Fruit fly (Drosophila melanogaster) whole organism, embryonic: ENCODE measurements around the gene Dcps.

ENCODE experiments used
- CG13296 ChIP-seq: fragments of 200-800 bp; sonication (Bioruptor generic); optimal IDR thresholded peaks from 3 replicates; lab custom pipeline; 2018; ENCODE audit warnings: missing biosample characterization, mild to moderate bottlenecking, missing genetic modification characterization
- CG17829 ChIP-seq: fragments of 200-800 bp; optimal IDR thresholded peaks from 2 replicates; lab custom pipeline; 2019; ENCODE audit warnings: missing biosample characterization, mild to moderate bottlenecking, missing genetic modification characterization, moderate library complexity
- Lhr ChIP-seq: fragments of 200-800 bp; sonication (Bioruptor generic); optimal IDR thresholded peaks from 3 replicates; lab custom pipeline; 2017; ENCODE audit warnings: mild to moderate bottlenecking, missing biosample characterization, missing genetic modification reagents, missing genetic modification characterization
- chinmo ChIP-seq: fragments of 200-800 bp; sonication (Bioruptor generic); IDR thresholded peaks from 4 replicates; pipeline ENCODE4 v1.3.6; 2022; ENCODE audit warnings: missing biosample characterization, missing genetic modification characterization; ENCODE audit not compliant: partially characterized antibody
- dimm ChIP-seq: fragments of 200-800 bp; sonication (Bioruptor generic); IDR thresholded peaks from 2 replicates; pipeline ENCODE4 v1.3.6; 2022; ENCODE audit warnings: missing biosample characterization, missing genetic modification characterization
- fd3F ChIP-seq: fragments of 200-800 bp; sonication (Bioruptor generic); optimal IDR thresholded peaks from 2 replicates; lab custom pipeline; 2018; ENCODE audit warnings: missing biosample characterization, mild to moderate bottlenecking, missing genetic modification characterization, moderate library complexity
- mirr ChIP-seq: fragments of 200-800 bp; sonication (Bioruptor generic); optimal IDR thresholded peaks from 3 replicates; lab custom pipeline; 2018; ENCODE audit warnings: missing biosample characterization, mild to moderate bottlenecking, missing genetic modification characterization
- zen2 ChIP-seq: fragments of 200-800 bp; sonication (Bioruptor generic); IDR thresholded peaks from 3 replicates; pipeline ENCODE4 v1.3.6; 2022; ENCODE audit warnings: missing biosample characterization, missing genetic modification characterization; ENCODE audit not compliant: partially characterized antibody

DNA sequence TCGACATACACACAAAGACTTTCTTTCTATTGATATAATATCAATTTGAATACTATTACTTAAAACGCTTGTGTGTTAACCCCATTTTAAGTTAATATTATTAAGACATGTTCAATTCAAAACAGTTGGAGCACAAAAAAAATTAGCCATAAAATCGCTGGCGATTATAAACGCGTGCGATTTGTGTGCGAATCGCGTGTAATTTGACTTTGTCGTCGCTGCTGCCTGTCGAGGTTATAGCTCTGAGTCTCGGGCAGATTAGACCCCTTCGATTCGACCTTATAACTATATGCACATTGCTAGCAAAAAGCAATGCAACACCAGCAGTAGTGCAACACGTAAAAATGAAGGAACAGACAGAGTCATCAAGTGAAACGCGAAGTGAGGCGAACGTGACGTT lies 49.6 kb downstream of the Dcps start:
- no peak for TF ChIP-seq fd3F (GFP tag; lab: Kevin White, UChicago)
- no peak for TF ChIP-seq chinmo (GFP tag; lab: Robert Waterston, UW)
- TF ChIP-seq dimm (GFP tag; lab: Robert Waterston, UW) = no peak
- no peak for TF ChIP-seq mirr (GFP tag; lab: Kevin White, UChicago)
- no peak for TF ChIP-seq CG17829 (tag; lab: Kevin White, UChicago)
- no peak for TF ChIP-seq Lhr (GFP tag; lab: Kevin White, UChicago)
- no peak for TF ChIP-seq zen2
- TF ChIP-seq CG13296 (GFP tag; lab: Kevin White, UChicago) = no peak
